Fruit fly (Drosophila melanogaster) whole organism, prepupa: ENCODE data around the gene CG12057.

Experiments used
- Blimp-1 ChIP-seq: fragments of 200-800 bp; sonication (Bioruptor generic); optimal IDR thresholded peaks from 3 replicates; lab custom pipeline; 2017; ENCODE audit warnings: missing biosample characterization, missing genetic modification characterization, mild to moderate bottlenecking, moderate library complexity, missing genetic modification reagents
- CG11762 ChIP-seq: fragments of 200-800 bp; sonication (Bioruptor generic); optimal IDR thresholded peaks from 3 replicates; lab custom pipeline; 2016; ENCODE audit warnings: missing biosample characterization, missing genetic modification characterization; ENCODE audit not compliant: insufficient read depth
- CG1621 ChIP-seq: fragments of 200-800 bp; sonication (Bioruptor generic); optimal IDR thresholded peaks from 3 replicates; lab custom pipeline; 2018; ENCODE audit warnings: missing biosample characterization, mild to moderate bottlenecking, missing genetic modification characterization
- CG16779 ChIP-seq: fragments of 200-800 bp; sonication (Bioruptor generic); optimal IDR thresholded peaks from 3 replicates; lab custom pipeline; 2017; ENCODE audit warnings: missing biosample characterization, mild to moderate bottlenecking, missing genetic modification characterization
- CG3032 ChIP-seq: fragments of 200-800 bp; optimal IDR thresholded peaks from 2 replicates; lab custom pipeline; 2019; ENCODE audit warnings: missing biosample characterization, mild to moderate bottlenecking, missing genetic modification characterization, moderate library complexity
- CG34406 ChIP-seq: fragments of 200-800 bp; sonication (Bioruptor generic); optimal IDR thresholded peaks from 3 replicates; lab custom pipeline; 2016; ENCODE audit warnings: missing biosample characterization, missing genetic modification characterization
- CG3919 ChIP-seq: fragments of 200-800 bp; sonication (Bioruptor generic); optimal IDR thresholded peaks from 3 replicates; lab custom pipeline; 2016; ENCODE audit warnings: missing biosample characterization, missing genetic modification characterization
- CG6808 ChIP-seq: fragments of 200-800 bp; sonication (Bioruptor generic); optimal IDR thresholded peaks from 3 replicates; lab custom pipeline; 2017; ENCODE audit warnings: missing biosample characterization, missing genetic modification characterization, mild to moderate bottlenecking, moderate library complexity, missing genetic modification reagents
- CG6854 ChIP-seq: fragments of 200-800 bp; sonication (Bioruptor generic); optimal IDR thresholded peaks from 2 replicates; lab custom pipeline; 2017; ENCODE audit warnings: missing biosample characterization, mild to moderate bottlenecking, missing genetic modification characterization
- CG7368 ChIP-seq: fragments of 200-800 bp; sonication (Bioruptor generic); optimal IDR thresholded peaks from 3 replicates; lab custom pipeline; 2016; ENCODE audit warnings: missing biosample characterization, missing genetic modification characterization
- CG8119 ChIP-seq: fragments of 200-800 bp; sonication (Bioruptor generic); IDR thresholded peaks from 3 replicates; pipeline ENCODE4 v1.3.6; 2022; ENCODE audit warnings: missing biosample characterization, missing genetic modification characterization
- CG8632 ChIP-seq: fragments of 200-800 bp; sonication (Bioruptor generic); optimal IDR thresholded peaks from 3 replicates; lab custom pipeline; 2016; ENCODE audit warnings: missing biosample characterization, missing genetic modification characterization
- Eip78C ChIP-seq: fragments of 200-800 bp; sonication (Bioruptor generic); peaks from one replicate; lab custom pipeline; 2016; ENCODE audit warnings: missing biosample characterization, missing genetic modification characterization
- Eip93F ChIP-seq: fragments of 200-800 bp; sonication (Bioruptor generic); optimal IDR thresholded peaks from 2 replicates; lab custom pipeline; 2016; ENCODE audit warnings: missing biosample characterization, mild to moderate bottlenecking, missing genetic modification characterization
- Ets96B ChIP-seq: fragments of 200-800 bp; optimal IDR thresholded peaks from 2 replicates; lab custom pipeline; 2019; ENCODE audit warnings: missing biosample characterization, mild to moderate bottlenecking, missing genetic modification characterization, moderate library complexity
- Hr38 ChIP-seq: sonication (Bioruptor generic); optimal IDR thresholded peaks from 2 replicates; lab custom pipeline; 2016; ENCODE audit warnings: missing biosample characterization, missing genetic modification characterization
- Lpt ChIP-seq: fragments of 200-800 bp; sonication (Bioruptor generic); optimal IDR thresholded peaks from 3 replicates; lab custom pipeline; 2016; ENCODE audit warnings: missing biosample characterization, missing genetic modification characterization
- OdsH ChIP-seq: fragments of 200-800 bp; sonication (Bioruptor generic); optimal IDR thresholded peaks from 3 replicates; lab custom pipeline; 2016; ENCODE audit warnings: missing biosample characterization, missing genetic modification characterization
- Sox102F ChIP-seq: fragments of 200-800 bp; sonication (Bioruptor generic); optimal IDR thresholded peaks from 2 replicates; lab custom pipeline; 2016; ENCODE audit warnings: missing biosample characterization, mild to moderate bottlenecking, missing genetic modification characterization
- Sox14 ChIP-seq: fragments of 200-800 bp; sonication (Bioruptor generic); optimal IDR thresholded peaks from 3 replicates; lab custom pipeline; 2016; ENCODE audit warnings: missing biosample characterization, missing genetic modification characterization
- acj6 ChIP-seq: fragments of 200-800 bp; sonication (Bioruptor generic); optimal IDR thresholded peaks from 3 replicates; lab custom pipeline; 2016; ENCODE audit warnings: missing biosample characterization, missing genetic modification characterization
- cyc ChIP-seq: fragments of 200-800 bp; sonication (Bioruptor generic); optimal IDR thresholded peaks from 3 replicates; lab custom pipeline; 2016; ENCODE audit warnings: missing biosample characterization, missing genetic modification characterization
- dac ChIP-seq: fragments of 200-800 bp; sonication (Bioruptor generic); optimal IDR thresholded peaks from 2 replicates; lab custom pipeline; 2017; ENCODE audit warnings: missing biosample characterization, mild to moderate bottlenecking, missing genetic modification characterization
- dsx ChIP-seq: fragments of 200-800 bp; optimal IDR thresholded peaks from 3 replicates; lab custom pipeline; 2019; ENCODE audit warnings: missing biosample characterization, mild to moderate bottlenecking, missing genetic modification characterization, moderate library complexity; ENCODE audit not compliant: poor library complexity, severe bottlenecking
- eg ChIP-seq: fragments of 200-800 bp; sonication (Bioruptor generic); IDR thresholded peaks from 3 replicates; pipeline ENCODE4 v1.3.6; 2022; ENCODE audit warnings: missing biosample characterization, missing genetic modification characterization
- esn ChIP-seq: fragments of 200-800 bp; sonication (Bioruptor generic); optimal IDR thresholded peaks from 2 replicates; lab custom pipeline; 2016; ENCODE audit warnings: missing biosample characterization, mild to moderate bottlenecking, missing genetic modification characterization, moderate library complexity
- fd85E ChIP-seq: fragments of 200-800 bp; sonication (Bioruptor generic); optimal IDR thresholded peaks from 3 replicates; lab custom pipeline; 2016; ENCODE audit warnings: missing biosample characterization, missing genetic modification characterization
- fkh ChIP-seq: fragments of 200-800 bp; sonication (Bioruptor generic); optimal IDR thresholded peaks from 3 replicates; lab custom pipeline; 2017; ENCODE audit warnings: missing biosample characterization, mild to moderate bottlenecking, missing genetic modification characterization, moderate library complexity
- lz ChIP-seq: fragments of 200-800 bp; sonication (Bioruptor generic); optimal IDR thresholded peaks from 3 replicates; lab custom pipeline; 2016; ENCODE audit warnings: missing biosample characterization, missing genetic modification characterization
- net ChIP-seq: fragments of 200-800 bp; sonication (Bioruptor generic); optimal IDR thresholded peaks from 3 replicates; lab custom pipeline; 2016; ENCODE audit warnings: missing biosample characterization, missing genetic modification characterization
- salr ChIP-seq, 2 experiments: fragments of 200-800 bp; sonication (Bioruptor generic); optimal IDR thresholded peaks; 3 replicates each; lab custom pipeline; 2016 to 2018; ENCODE audit warnings: missing biosample characterization in 2 of 2, missing genetic modification characterization in 2 of 2, mild to moderate bottlenecking in 1 of 2
- svp ChIP-seq: fragments of 200-800 bp; sonication (Bioruptor generic); peaks from one replicate; lab custom pipeline; 2016; ENCODE audit warnings: missing biosample characterization, missing genetic modification characterization
- topi ChIP-seq: fragments of 200-800 bp; sonication (Bioruptor generic); optimal IDR thresholded peaks from 3 replicates; lab custom pipeline; 2016; ENCODE audit warnings: missing biosample characterization, missing genetic modification characterization
- vri ChIP-seq: fragments of 200-800 bp; sonication (Bioruptor generic); optimal IDR thresholded peaks from 3 replicates; lab custom pipeline; 2016; ENCODE audit warnings: missing biosample characterization, mild to moderate bottlenecking, missing genetic modification characterization

Gene CG12057

DNA sequence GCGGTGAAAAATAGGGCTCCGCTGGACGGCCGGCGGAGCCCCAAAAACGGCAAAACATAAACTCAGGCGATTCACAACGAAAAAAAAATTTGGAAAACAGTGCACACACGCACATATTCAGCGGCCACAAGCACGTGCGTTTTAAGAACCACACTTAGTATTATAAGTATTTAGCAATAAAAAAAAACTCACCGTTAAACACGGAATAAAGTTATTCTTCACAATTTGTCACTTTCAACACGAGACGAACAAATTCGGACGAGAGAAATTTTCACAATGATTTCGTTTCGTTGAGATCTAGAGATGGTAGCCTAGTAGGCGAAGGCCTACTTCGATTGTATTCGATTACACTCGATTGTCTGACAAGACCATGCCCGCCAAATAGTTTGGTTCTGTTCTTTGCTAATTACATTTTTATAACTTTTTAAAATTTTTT is 35.1 kb upstream of the CG12057 start, which contains the start of gene His3.3B:
His3.3B (minus strand) TSS at position 282 of the 436 bp plus-strand sequence.
- TF ChIP-seq Sox102F: peak; percentile 32
- TF ChIP-seq svp (GFP tag; lab: Kevin White, UChicago): peak; percentile 60
- peak; percentile 31 for TF ChIP-seq topi
- no peak for TF ChIP-seq OdsH (GFP tag; lab: Kevin White, UChicago)
- TF ChIP-seq fkh (GFP tag; lab: Kevin White, UChicago): no peak
- TF ChIP-seq CG8632 (GFP tag; lab: Kevin White, UChicago): peak; percentile 2
- TF ChIP-seq CG7368 (GFP tag; lab: Kevin White, UChicago): no peak
- no peak for TF ChIP-seq CG16779 (tag; lab: Kevin White, UChicago)
- TF ChIP-seq Sox14 (GFP tag; lab: Kevin White, UChicago): peak; percentile 15
- peak; percentile 11 for TF ChIP-seq esn (GFP tag; lab: Kevin White, UChicago)
- TF ChIP-seq vri (GFP tag; lab: Kevin White, UChicago): peak; percentile 33
- peak; percentile 2 for TF ChIP-seq Eip93F (GFP tag; lab: Kevin White, UChicago)
- peak; percentile 3 for TF ChIP-seq fd85E (GFP tag; lab: Kevin White, UChicago)
- TF ChIP-seq Eip78C (GFP tag; lab: Kevin White, UChicago): peak; percentile 64
- no peak for TF ChIP-seq cyc (GFP tag; lab: Kevin White, UChicago)
- TF ChIP-seq CG6854 (GFP tag; lab: Kevin White, UChicago): peak; percentile 15
- TF ChIP-seq CG1621 (tag; lab: Kevin White, UChicago): no peak

dm6 chrX:9158366-9158765 is 33.1 kb upstream of the CG12057 start, which contains the start of the genes Ost48 and Dlip1:
Gene Ost48 (minus strand): TSS chrX:9158515.
Gene Dlip1 (plus strand): TSS chrX:9158622.
- TF ChIP-seq eg (GFP tag; lab: Robert Waterston, UW): no peak
- TF ChIP-seq dsx (GFP tag; lab: Kevin White, UChicago): no peak
- no peak for TF ChIP-seq CG1621 (tag; lab: Kevin White, UChicago)
- TF ChIP-seq esn (GFP tag; lab: Kevin White, UChicago): no peak
- TF ChIP-seq Sox14 (GFP tag; lab: Kevin White, UChicago): no peak
- no peak for TF ChIP-seq lz (GFP tag; lab: Kevin White, UChicago)
- TF ChIP-seq dac: no peak
- no peak for TF ChIP-seq CG34406
- no peak for TF ChIP-seq CG3032 (tag; lab: Kevin White, UChicago)
- no peak for TF ChIP-seq CG3919
- no peak for TF ChIP-seq CG6854 (GFP tag; lab: Kevin White, UChicago)
- TF ChIP-seq salr (GFP tag; optimal IDR thresholded peaks at IDR 0.05; lab: Kevin White, UChicago): no peak
- no peak for TF ChIP-seq CG11762
- TF ChIP-seq Blimp-1: no peak
- no peak for TF ChIP-seq net (GFP tag; lab: Kevin White, UChicago)
- no peak for TF ChIP-seq acj6 (GFP tag; lab: Kevin White, UChicago)
- TF ChIP-seq Lpt: no peak
- TF ChIP-seq fd85E (GFP tag; lab: Kevin White, UChicago): no peak
- TF ChIP-seq Ets96B (tag; lab: Kevin White, UChicago): no peak
- no peak for TF ChIP-seq Hr38 (GFP tag; lab: Kevin White, UChicago)

DNA sequence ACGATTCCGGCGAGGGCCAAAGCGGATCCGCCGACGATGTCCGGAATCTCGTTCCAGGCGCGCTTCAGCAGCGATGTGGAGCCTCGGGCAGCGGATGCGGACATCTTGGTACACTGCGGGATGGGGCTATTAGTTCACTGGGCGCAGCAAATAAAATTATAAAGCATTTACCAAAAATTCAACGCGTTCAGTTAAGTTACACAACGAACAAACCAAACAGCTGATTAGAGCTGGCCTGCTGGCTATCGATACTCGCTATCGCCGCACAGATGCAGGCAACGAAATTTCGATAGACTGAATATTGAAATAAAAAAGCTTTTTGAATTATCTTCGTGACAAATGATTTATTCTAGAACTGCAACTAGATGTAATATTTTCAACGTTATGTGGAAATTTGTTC is 31.7 kb upstream of the CG12057 start, which contains the start of gene NdufA3:
NdufA3 (minus strand) TSS at position 317 of the 400 bp plus-strand sequence.
- TF ChIP-seq vri (GFP tag; lab: Kevin White, UChicago): peak; percentile 41
- TF ChIP-seq CG8632 (GFP tag; lab: Kevin White, UChicago): no peak
- TF ChIP-seq cyc (GFP tag; lab: Kevin White, UChicago): no peak
- TF ChIP-seq CG8119 (GFP tag; lab: Robert Waterston, UW): no peak
- TF ChIP-seq CG11762: no peak

DNA sequence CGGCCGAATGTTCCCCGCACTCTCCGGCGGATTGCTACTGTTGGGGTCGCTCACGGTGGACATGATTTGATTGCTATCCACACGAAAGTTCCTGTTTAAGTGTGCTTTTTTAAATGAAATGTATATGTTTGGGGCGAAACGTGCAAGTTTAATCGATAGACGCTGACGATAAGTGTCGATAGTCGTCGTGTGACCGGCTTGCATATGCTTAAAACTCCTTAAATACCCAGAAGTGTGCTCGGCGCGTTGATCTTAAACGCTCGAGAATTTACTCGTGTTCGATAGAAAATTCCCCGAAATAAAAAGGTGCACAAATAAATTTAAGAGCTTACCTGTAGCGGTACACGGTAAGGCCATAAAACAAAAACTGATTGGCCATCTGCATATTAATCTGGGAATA is 29.5 kb upstream of the CG12057 start, which contains the start of the genes Zpr1 and CG44532:
Zpr1 (minus strand) TSS at position 179 of the 400 bp plus-strand sequence.
CG44532 (plus strand) TSS at position 181 of the 400 bp plus-strand sequence.
- TF ChIP-seq CG6808 (GFP tag; lab: Kevin White, UChicago): no peak
